Fruit fly (Drosophila melanogaster) whole organism, embryonic: ENCODE measurements around the gene asun.

Source experiments
- Atf3 ChIP-seq: fragments of 200-800 bp; sonication (Bioruptor generic); optimal IDR thresholded peaks from 3 replicates; lab custom pipeline; 2016; ENCODE audit warnings: missing biosample characterization, missing genetic modification characterization
- Awh ChIP-seq: fragments of 200-800 bp; sonication (Bioruptor generic); IDR thresholded peaks from 2 replicates; pipeline ENCODE4, ENCODE4 v1.3.6; 2022; ENCODE audit warnings: missing biosample characterization, missing genetic modification characterization
- CG10209 ChIP-seq: fragments of 200-800 bp; sonication (Bioruptor generic); optimal IDR thresholded peaks from 3 replicates; lab custom pipeline; 2017; ENCODE audit warnings: missing biosample characterization, mild to moderate bottlenecking, missing genetic modification characterization, missing genetic modification reagents
- CG11085 ChIP-seq: fragments of 200-800 bp; sonication (Bioruptor generic); IDR thresholded peaks from 2 replicates; pipeline ENCODE4 v1.3.6; 2022; ENCODE audit warnings: missing biosample characterization, missing genetic modification characterization
- CG11695 ChIP-seq: fragments of 200-800 bp; sonication (Bioruptor generic); IDR thresholded peaks from 3 replicates; pipeline ENCODE4 v1.3.6; 2022; ENCODE audit warnings: missing biosample characterization, missing genetic modification characterization
- CG12104 ChIP-seq: fragments of 200-800 bp; sonication (Bioruptor generic); optimal IDR thresholded peaks from 3 replicates; lab custom pipeline; 2016; ENCODE audit warnings: missing biosample characterization, missing genetic modification characterization
- CG15011 ChIP-seq: fragments of 200-800 bp; sonication (Bioruptor generic); optimal IDR thresholded peaks from 3 replicates; lab custom pipeline; 2018; ENCODE audit warnings: missing biosample characterization, mild to moderate bottlenecking, missing genetic modification characterization
- CG17385 ChIP-seq: fragments of 200-800 bp; sonication (Bioruptor generic); optimal IDR thresholded peaks from 3 replicates; lab custom pipeline; 2018; ENCODE audit warnings: missing biosample characterization, mild to moderate bottlenecking, missing genetic modification characterization
- CG18476 ChIP-seq: fragments of 200-800 bp; sonication (Bioruptor generic); optimal IDR thresholded peaks from 2 replicates; lab custom pipeline; 2016; ENCODE audit warnings: missing biosample characterization, mild to moderate bottlenecking, missing genetic modification characterization
- CG2199 ChIP-seq: fragments of 200-800 bp; sonication (Bioruptor generic); IDR thresholded peaks from 3 replicates; pipeline ENCODE4 v1.3.6; 2022; ENCODE audit warnings: missing biosample characterization, missing genetic modification characterization
- CG3163 ChIP-seq: fragments of 200-800 bp; sonication (Bioruptor generic); optimal IDR thresholded peaks from 3 replicates; lab custom pipeline; 2016; ENCODE audit warnings: missing biosample characterization, missing genetic modification characterization
- CG4707 ChIP-seq: fragments of 200-800 bp; sonication (Bioruptor generic); optimal IDR thresholded peaks from 2 replicates; lab custom pipeline; 2018; ENCODE audit warnings: missing biosample characterization, mild to moderate bottlenecking, missing genetic modification characterization, moderate library complexity
- CG6791 ChIP-seq: fragments of 200-800 bp; sonication (Bioruptor generic); IDR thresholded peaks from 3 replicates; pipeline ENCODE4 v1.3.6; 2022; ENCODE audit warnings: missing biosample characterization, missing genetic modification characterization; ENCODE audit not compliant: partially characterized antibody
- CG7987 ChIP-seq: fragments of 200-800 bp; sonication (Bioruptor generic); optimal IDR thresholded peaks from 2 replicates; lab custom pipeline; 2018; ENCODE audit warnings: missing biosample characterization, mild to moderate bottlenecking, missing genetic modification characterization, moderate library complexity
- CG8290 ChIP-seq, 3 experiments: fragments of 200-800 bp; sonication (Bioruptor generic); optimal IDR thresholded peaks; 2 replicates each; lab custom pipeline; 2016 to 2019; ENCODE audit warnings: missing biosample characterization in 3 of 3, missing genetic modification characterization in 3 of 3, mild to moderate bottlenecking in 2 of 3, moderate library complexity in 1 of 3
- CG8388 ChIP-seq: fragments of 200-800 bp; sonication (Bioruptor generic); optimal IDR thresholded peaks from 2 replicates; lab custom pipeline; 2019; ENCODE audit warnings: missing biosample characterization, mild to moderate bottlenecking, missing genetic modification characterization, moderate library complexity
- D ChIP-seq, 2 experiments: fragments of 200-800 bp in 1 of 2; fragments of >200 bp in 1 of 2; sonication (Bioruptor generic) in 1 of 2; optimal IDR thresholded peaks; 2 replicates in 1 of 2; 3 replicates in 1 of 2; lab custom pipeline; 2017; ENCODE audit warnings: mild to moderate bottlenecking in 1 of 2, missing biosample characterization in 1 of 2, missing genetic modification characterization in 1 of 2, missing genetic modification reagents in 1 of 2
- Dp ChIP-seq: fragments of 200-800 bp; sonication (Bioruptor generic); optimal IDR thresholded peaks from 2 replicates; lab custom pipeline; 2018; ENCODE audit warnings: missing biosample characterization, mild to moderate bottlenecking, missing genetic modification characterization, moderate library complexity
- Gug ChIP-seq: fragments of 200-800 bp; sonication (Bioruptor generic); IDR thresholded peaks from 4 replicates; pipeline ENCODE4 v1.3.6; 2022; ENCODE audit warnings: missing biosample characterization, missing genetic modification characterization
- Hsf ChIP-seq: fragments of 200-800 bp; sonication (Bioruptor generic); optimal IDR thresholded peaks from 3 replicates; lab custom pipeline; 2016; ENCODE audit warnings: missing biosample characterization, missing genetic modification characterization
- Nf-YB ChIP-seq: fragments of 200-800 bp; sonication (Bioruptor generic); optimal IDR thresholded peaks from 3 replicates; lab custom pipeline; 2019; ENCODE audit warnings: missing biosample characterization, mild to moderate bottlenecking, missing genetic modification characterization, moderate library complexity
- PHDP ChIP-seq: fragments of 200-800 bp; sonication (Bioruptor generic); optimal IDR thresholded peaks from 3 replicates; lab custom pipeline; 2018; ENCODE audit warnings: missing biosample characterization, mild to moderate bottlenecking, missing genetic modification characterization, moderate library complexity
- Poxn ChIP-seq: fragments of 200-800 bp; sonication (Bioruptor generic); IDR thresholded peaks from 2 replicates; pipeline ENCODE4 v1.3.6; 2022; ENCODE audit warnings: missing biosample characterization, missing genetic modification characterization
- Rfx ChIP-seq: fragments of 200-800 bp; sonication (Bioruptor generic); IDR thresholded peaks from 2 replicates; pipeline ENCODE4 v1.3.6; 2022; ENCODE audit warnings: missing biosample characterization, missing genetic modification characterization
- Rx ChIP-seq: fragments of 200-800 bp; sonication (Bioruptor generic); IDR thresholded peaks from 2 replicates; pipeline ENCODE4 v1.3.6; 2022; ENCODE audit warnings: missing biosample characterization, missing genetic modification characterization
- Spps ChIP-seq: fragments of 200-800 bp; sonication (Bioruptor generic); optimal IDR thresholded peaks from 2 replicates; lab custom pipeline; 2018; ENCODE audit warnings: missing biosample characterization, mild to moderate bottlenecking, missing genetic modification characterization
- Ssrp ChIP-seq: fragments of 200-800 bp; sonication (Bioruptor generic); optimal IDR thresholded peaks from 2 replicates; lab custom pipeline; 2018; ENCODE audit warnings: missing biosample characterization, mild to moderate bottlenecking, missing genetic modification characterization, moderate library complexity
- Vsx1 ChIP-seq: fragments of 200-800 bp; sonication (Bioruptor generic); optimal IDR thresholded peaks from 2 replicates; lab custom pipeline; 2017; ENCODE audit warnings: missing biosample characterization, mild to moderate bottlenecking, missing genetic modification characterization, missing genetic modification reagents
- az2 ChIP-seq: fragments of 200-800 bp; sonication (Bioruptor generic); optimal IDR thresholded peaks from 3 replicates; lab custom pipeline; 2016; ENCODE audit warnings: missing biosample characterization, missing genetic modification characterization
- bowl ChIP-seq: fragments of 200-800 bp; sonication (Bioruptor generic); IDR thresholded peaks from 2 replicates; pipeline ENCODE4 v1.3.6; 2022; ENCODE audit warnings: missing biosample characterization, missing genetic modification characterization
- dm ChIP-seq: fragments of 200-800 bp; sonication (Bioruptor generic); optimal IDR thresholded peaks from 3 replicates; lab custom pipeline; 2016; ENCODE audit warnings: missing biosample characterization, missing genetic modification characterization
- dmrt11E ChIP-seq: fragments of 200-800 bp; sonication (Bioruptor generic); optimal IDR thresholded peaks from 3 replicates; lab custom pipeline; 2018; ENCODE audit warnings: missing biosample characterization, mild to moderate bottlenecking, missing genetic modification characterization, moderate library complexity
- exex ChIP-seq: fragments of 200-800 bp; sonication (Bioruptor generic); optimal IDR thresholded peaks from 4 replicates; lab custom pipeline; 2018; ENCODE audit warnings: missing biosample characterization, mild to moderate bottlenecking, missing genetic modification characterization, moderate library complexity
- ftz-f1 ChIP-seq: fragments of 200-800 bp; sonication (Bioruptor generic); optimal IDR thresholded peaks from 2 replicates; lab custom pipeline; 2016; ENCODE audit warnings: missing biosample characterization, missing genetic modification characterization
- gcm2 ChIP-seq: fragments of 200-800 bp; sonication (Bioruptor generic); optimal IDR thresholded peaks from 2 replicates; lab custom pipeline; 2016; ENCODE audit warnings: missing biosample characterization, missing genetic modification characterization
- gem ChIP-seq: fragments of 200-800 bp; sonication (Bioruptor generic); optimal IDR thresholded peaks from 2 replicates; lab custom pipeline; 2019; ENCODE audit warnings: missing biosample characterization, mild to moderate bottlenecking, missing genetic modification characterization, moderate library complexity
- grau ChIP-seq: fragments of 200-800 bp; optimal IDR thresholded peaks from 3 replicates; lab custom pipeline; 2019; ENCODE audit warnings: missing biosample characterization, mild to moderate bottlenecking, missing genetic modification characterization, moderate library complexity
- insv ChIP-seq, 2 experiments: fragments of 200-800 bp; sonication (Bioruptor generic); optimal IDR thresholded peaks; 3 replicates each; lab custom pipeline; 2016 to 2018; ENCODE audit warnings: missing biosample characterization in 2 of 2, missing genetic modification characterization in 2 of 2
- jigr1 ChIP-seq: fragments of 200-800 bp; sonication (Bioruptor generic); IDR thresholded peaks from 3 replicates; pipeline ENCODE4 v1.3.6; 2022; ENCODE audit warnings: missing biosample characterization, missing genetic modification characterization
- kay ChIP-seq: fragments of 200-800 bp; sonication (Bioruptor generic); optimal IDR thresholded peaks from 2 replicates; lab custom pipeline; 2016; ENCODE audit warnings: missing biosample characterization, missing genetic modification characterization
- lbe ChIP-seq: fragments of 200-800 bp; sonication (Bioruptor generic); optimal IDR thresholded peaks from 2 replicates; lab custom pipeline; 2016; ENCODE audit warnings: missing biosample characterization, mild to moderate bottlenecking, missing genetic modification characterization
- pan ChIP-seq, 4 experiments: fragments of >200 bp in 3 of 4; fragments of 200-800 bp in 1 of 4; sonication (Bioruptor generic) in 1 of 4; optimal IDR thresholded peaks in 3 of 4; IDR thresholded peaks in 1 of 4; 2 replicates each; pipeline versions ENCODE4 v1.3.6 to Lab custom; 2017 to 2022; ENCODE audit warnings: missing biosample characterization in 2 of 4, missing genetic modification characterization in 2 of 4, mixed read lengths in 1 of 4
- pho ChIP-seq: fragments of 200-800 bp; sonication (Bioruptor generic); optimal IDR thresholded peaks from 2 replicates; lab custom pipeline; 2016; ENCODE audit warnings: missing biosample characterization, missing genetic modification characterization
- prd ChIP-seq, 3 experiments: fragments of >200 bp in 2 of 3; fragments of 200-800 bp in 1 of 3; sonication (Bioruptor generic) in 1 of 3; optimal IDR thresholded peaks in 2 of 3; IDR thresholded peaks in 1 of 3; 2 replicates in 2 of 3; 3 replicates in 1 of 3; pipeline versions ENCODE4 v1.3.6 to Lab custom; 2017 to 2022; ENCODE audit warnings: missing biosample characterization in 1 of 3, missing genetic modification characterization in 1 of 3
- pzg ChIP-seq: fragments of 200-800 bp; sonication (Bioruptor generic); optimal IDR thresholded peaks from 3 replicates; lab custom pipeline; 2018; ENCODE audit warnings: missing biosample characterization, mild to moderate bottlenecking, missing genetic modification characterization, moderate library complexity
- so ChIP-seq: fragments of 200-800 bp; sonication (Bioruptor generic); IDR thresholded peaks from 3 replicates; pipeline ENCODE4 v1.3.6; 2022; ENCODE audit warnings: missing biosample characterization, missing genetic modification characterization
- sob ChIP-seq: fragments of 200-800 bp; sonication (Bioruptor generic); IDR thresholded peaks from 2 replicates; pipeline ENCODE4 v1.3.6; 2022; ENCODE audit warnings: missing biosample characterization, missing genetic modification characterization
- sqz ChIP-seq: fragments of 200-800 bp; sonication (Bioruptor generic); optimal IDR thresholded peaks from 3 replicates; lab custom pipeline; 2018; ENCODE audit warnings: missing biosample characterization, mild to moderate bottlenecking, missing genetic modification characterization
- ssp ChIP-seq: fragments of 200-800 bp; sonication (Bioruptor generic); IDR thresholded peaks from 2 replicates; pipeline ENCODE4 v1.3.6; 2022; ENCODE audit warnings: missing biosample characterization, missing genetic modification characterization
- tx ChIP-seq: fragments of 200-800 bp; sonication (Bioruptor generic); optimal IDR thresholded peaks from 2 replicates; lab custom pipeline; 2016; ENCODE audit warnings: missing biosample characterization, missing genetic modification characterization

The asun gene

dm6 chr3R:16234745-16235149 is 29.3 kb upstream of the asun start (continued):
- TF ChIP-seq Atf3 (GFP tag; lab: Kevin White, UChicago) (no peak), lbe (GFP tag; lab: Kevin White, UChicago) (no peak), Gug (GFP tag; lab: Robert Waterston, UW) (no peak), CG3163 (GFP tag; lab: Kevin White, UChicago) (no peak), dm (no peak), gcm2 (GFP tag; lab: Kevin White, UChicago) (no peak), CG18476 (GFP tag; lab: Kevin White, UChicago) (peak; percentile 4), PHDP (tag; lab: Kevin White, UChicago) (peak; percentile 15), ssp (GFP tag; lab: Robert Waterston, UW) (no peak), prd (optimal IDR thresholded peaks at IDR 0.05; lab: Kevin White, UChicago) (no peak), prd (GFP tag; IDR thresholded peaks at IDR 0.05; lab: Robert Waterston, UW) (no peak), CG7987 (GFP tag; lab: Kevin White, UChicago) (no peak), Poxn (GFP tag; lab: Robert Waterston, UW) (no peak), exex (tag; lab: Kevin White, UChicago) (no peak), D (optimal IDR thresholded peaks at IDR 0.05; lab: Kevin White, UChicago) (no peak), D (GFP tag; optimal IDR thresholded peaks at IDR 0.05; lab: Kevin White, UChicago) (peak; percentile 54), gem (tag; lab: Kevin White, UChicago) (peak; percentile 72), sob (no peak), CG6791 (GFP tag; lab: Robert Waterston, UW) (no peak), pho (peak; percentile 6), CG12104 (peak; percentile 8), Rfx (GFP tag; lab: Robert Waterston, UW) (no peak), CG10209 (no peak), Dp (no peak), Rx (GFP tag; lab: Robert Waterston, UW) (no peak), Ssrp (tag; lab: Kevin White, UChicago) (peak; percentile 46), CG4707 (GFP tag; lab: Kevin White, UChicago) (no peak), CG8388 (GFP tag; lab: Kevin White, UChicago) (peak; percentile 26), dmrt11E (tag; lab: Kevin White, UChicago) (peak; percentile 52), Vsx1 (no peak), CG11085 (GFP tag; lab: Robert Waterston, UW) (no peak), CG17385 (GFP tag; lab: Kevin White, UChicago) (no peak), tx (no peak), CG11695 (GFP tag; lab: Robert Waterston, UW) (no peak), ftz-f1 (GFP tag; lab: Kevin White, UChicago) (no peak), CG15011 (GFP tag; lab: Kevin White, UChicago) (no peak), Spps (tag; lab: Kevin White, UChicago) (no peak), Hsf (GFP tag; lab: Kevin White, UChicago) (peak; percentile 34), pan (optimal IDR thresholded peaks at IDR 0.05; lab: Kevin White, UChicago) (no peak), pan (GFP tag; optimal IDR thresholded peaks at IDR 0.05 in 1 of 2, IDR thresholded peaks at IDR 0.05 in 1 of 2) (no peak), Nf-YB (GFP tag; lab: Kevin White, UChicago) (no peak), insv (GFP tag; optimal IDR thresholded peaks at IDR 0.05; lab: Kevin White, UChicago) (no peak), sqz (GFP tag; lab: Kevin White, UChicago) (no peak), jigr1 (GFP tag; lab: Robert Waterston, UW) (no peak), grau (tag; lab: Kevin White, UChicago) (peak; percentile 24), kay (GFP tag; lab: Kevin White, UChicago) (no peak), bowl (GFP tag; lab: Robert Waterston, UW) (no peak), so (GFP tag; lab: Robert Waterston, UW) (no peak), Awh (GFP tag; lab: Robert Waterston, UW) (no peak), pzg (GFP tag; lab: Kevin White, UChicago) (no peak), CG2199 (GFP tag; lab: Robert Waterston, UW) (no peak), CG8290 (GFP tag; optimal IDR thresholded peaks at IDR 0.05; lab: Kevin White, UChicago) (no peak), CG8290 (tag; optimal IDR thresholded peaks at IDR 0.05; lab: Kevin White, UChicago) (no peak), az2 (GFP tag; lab: Kevin White, UChicago) (peak; percentile 37)
